Fruit fly (Drosophila melanogaster): ENCODE measurements around the gene kto.

kto gene

DNA sequence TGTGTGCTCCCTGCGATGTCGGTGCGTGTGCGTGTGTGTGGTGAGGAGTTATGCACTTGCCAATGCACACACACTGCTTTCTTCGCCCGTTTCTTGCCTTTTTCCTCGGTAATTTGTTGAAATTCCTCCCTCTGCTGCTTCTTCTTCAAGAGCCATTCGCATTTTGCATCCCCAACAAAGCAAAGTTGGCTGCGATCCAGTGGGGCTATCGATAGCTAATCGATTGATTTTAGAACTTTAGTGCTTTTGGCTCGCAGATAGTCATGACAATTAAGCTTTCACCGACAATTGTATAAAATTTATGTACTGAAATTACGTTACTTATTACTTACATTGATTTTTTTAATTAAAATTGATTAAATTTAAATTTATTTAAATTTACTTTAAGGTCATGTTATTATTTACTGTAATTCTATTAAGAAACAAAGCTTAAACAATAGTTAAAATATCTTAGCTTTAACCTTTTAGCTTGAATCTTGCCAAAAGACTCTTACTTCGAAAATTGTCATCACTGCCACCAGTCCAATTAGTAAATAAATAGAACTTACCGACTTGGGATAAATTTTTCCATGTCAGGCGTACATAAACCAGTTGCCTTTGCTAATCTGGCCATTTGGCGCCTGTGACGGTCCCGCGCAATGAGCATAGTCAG, 2.1 kb upstream of the kto start, which contains the start of the genes trc and CG32221 (continued):
- TF ChIP-seq Xbp1 (GFP tag; optimal IDR thresholded peaks at IDR 0.05) (peak; percentile 52), twi (tag; optimal IDR thresholded peaks at IDR 0.05) (no peak), CG14667 (GFP tag; IDR thresholded peaks at IDR 0.05) (no peak), CG6272 (GFP tag; IDR thresholded peaks at IDR 0.05) (no peak), Sox100B (GFP tag; optimal IDR thresholded peaks at IDR 0.05) (no peak), kay (GFP tag; optimal IDR thresholded peaks at IDR 0.05) (no peak), bab2 (GFP tag; optimal IDR thresholded peaks at IDR 0.05) (no peak), NK7.1 (GFP tag; optimal IDR thresholded peaks at IDR 0.05) (no peak), tx (GFP tag; optimal IDR thresholded peaks at IDR 0.05) (no peak), CG1233 (GFP tag; optimal IDR thresholded peaks at IDR 0.05) (peak; percentile 65), Usf (GFP tag; optimal IDR thresholded peaks at IDR 0.05) (no peak), CG17385 (GFP tag; optimal IDR thresholded peaks at IDR 0.05) (peak; percentile 98), CG17328 (GFP tag; IDR thresholded peaks at IDR 0.05) (peak; percentile 45; the same call in 1 of the 2 replicates), CG17568 (GFP tag; optimal IDR thresholded peaks at IDR 0.05) (no peak), mirr (GFP tag; optimal IDR thresholded peaks at IDR 0.05) (peak; percentile 66), CG4282 (GFP tag; optimal IDR thresholded peaks at IDR 0.05) (no peak), CG3163 (GFP tag; optimal IDR thresholded peaks at IDR 0.05) (no peak), D19A (tag; optimal IDR thresholded peaks at IDR 0.05) (no peak), fu2 (GFP tag; optimal IDR thresholded peaks at IDR 0.05) (no peak), dmrt99B (tag; optimal IDR thresholded peaks at IDR 0.05) (no peak), en (GFP tag; optimal IDR thresholded peaks at IDR 0.05) (no peak), CG15073 (GFP tag; optimal IDR thresholded peaks at IDR 0.05) (no peak), CG11723 (GFP tag; optimal IDR thresholded peaks at IDR 0.05) (no peak), CG13123 (GFP tag; optimal IDR thresholded peaks at IDR 0.05) (peak; percentile 99), Dad (GFP tag; optimal IDR thresholded peaks at IDR 0.05) (peak; percentile 14), CG2120 (GFP tag; optimal IDR thresholded peaks at IDR 0.05) (peak; percentile 50), CG15479 (GFP tag; optimal IDR thresholded peaks at IDR 0.05) (no peak), HmgD (GFP tag; optimal IDR thresholded peaks at IDR 0.05) (no peak), CG6813 (GFP tag; optimal IDR thresholded peaks at IDR 0.05) (no peak), phol (tag; optimal IDR thresholded peaks at IDR 0.05) (peak; percentile 50), Dbx (GFP tag; IDR thresholded peaks at IDR 0.05) (peak; percentile 39; the same call in 1 of the 3 replicates), Deaf1 (tag; optimal IDR thresholded peaks at IDR 0.05) (no peak), run (tag; optimal IDR thresholded peaks at IDR 0.05) (no peak), Dip2 (GFP tag; IDR thresholded peaks at IDR 0.05) (no peak), psq (GFP tag; optimal IDR thresholded peaks at IDR 0.05) (no peak), gsb (GFP tag; IDR thresholded peaks at IDR 0.05) (no peak), CG32767 (GFP tag; IDR thresholded peaks at IDR 0.05) (no peak), CG6765 (GFP tag; optimal IDR thresholded peaks at IDR 0.05) (peak; percentile 51), Jarid2 (GFP tag; optimal IDR thresholded peaks at IDR 0.05) (no peak), CG2199 (GFP tag; IDR thresholded peaks at IDR 0.05) (no peak), mam (GFP tag; optimal IDR thresholded peaks at IDR 0.05) (peak; percentile 17), crp (GFP tag; optimal IDR thresholded peaks at IDR 0.05) (peak in 1 of 2 experiments; percentile 19), CG18619 (GFP tag; optimal IDR thresholded peaks at IDR 0.05) (no peak), CG15011 (GFP tag; optimal IDR thresholded peaks at IDR 0.05) (no peak), shn (GFP tag; optimal IDR thresholded peaks at IDR 0.05) (no peak), tna (GFP tag; IDR thresholded peaks at IDR 0.05; ENCODE audit: partially characterized antibody) (peak; percentile 36; the same call in 1 of the 2 replicates), NC2β (GFP tag; optimal IDR thresholded peaks at IDR 0.05) (no peak), Stat92E (GFP tag; optimal IDR thresholded peaks at IDR 0.05) (no peak), gem (tag; optimal IDR thresholded peaks at IDR 0.05) (no peak), CG13894 (tag; optimal IDR thresholded peaks at IDR 0.05) (no peak)

All from whole organism, embryonic.